Fruit fly (Drosophila melanogaster): Measurements from ENCODE around the gene CG5276.

CG5276 gene

DNA sequence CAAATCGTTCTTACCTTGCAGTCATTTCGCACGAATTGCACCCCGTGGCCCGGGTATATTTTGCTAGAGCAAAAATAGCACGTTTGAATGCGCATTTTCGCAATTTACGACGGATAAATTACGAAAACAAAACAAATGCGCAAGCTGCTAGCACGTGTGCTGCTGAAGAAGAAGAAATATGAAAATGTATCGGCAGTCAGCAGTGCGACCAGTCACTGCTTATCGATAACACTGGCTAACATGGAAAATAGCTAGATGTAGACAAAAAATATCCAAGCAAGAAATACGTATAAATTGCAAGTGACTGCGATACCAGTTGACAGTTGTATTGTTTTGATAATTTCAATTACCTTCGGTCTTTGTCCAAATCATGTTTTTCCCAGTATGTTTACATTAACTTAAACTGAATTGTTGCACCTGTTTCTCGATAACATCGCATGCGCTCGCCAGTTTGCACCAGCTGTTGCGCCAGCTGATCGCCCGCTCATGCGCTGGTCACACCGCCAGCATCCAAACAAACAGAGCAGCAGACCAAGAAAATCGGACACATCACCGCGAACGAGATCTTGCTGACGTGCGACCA lies at the start of gene CG5276, which contains the start of gene RpL24-like (continued):
- TF ChIP-seq CG6683 (GFP tag; optimal IDR thresholded peaks at IDR 0.05) (no peak), CG10267 (tag; optimal IDR thresholded peaks at IDR 0.05) (peak; percentile 60), CG6689 (GFP tag; IDR thresholded peaks at IDR 0.05) (no peak), CG34422 (GFP tag; IDR thresholded peaks at IDR 0.05) (peak; percentile 74; the same call in 1 of the 3 replicates), CG15011 (GFP tag; optimal IDR thresholded peaks at IDR 0.05) (no peak), B-H2 (GFP tag; optimal IDR thresholded peaks at IDR 0.05) (no peak), gfzf (GFP tag; optimal IDR thresholded peaks at IDR 0.05) (peak; percentile 74), CG4730 (GFP tag; IDR thresholded peaks at IDR 0.05) (no peak), CG4328 (GFP tag; optimal IDR thresholded peaks at IDR 0.05) (no peak), CG9817 (tag; optimal IDR thresholded peaks at IDR 0.05) (no peak), cwo (GFP tag; optimal IDR thresholded peaks at IDR 0.05) (peak; percentile 66), Ada2b (GFP tag; IDR thresholded peaks at IDR 0.05) (no peak), tx (GFP tag; optimal IDR thresholded peaks at IDR 0.05) (no peak), btn (GFP tag; optimal IDR thresholded peaks at IDR 0.05) (no peak), Stat92E (GFP tag; optimal IDR thresholded peaks at IDR 0.05) (no peak), abd-A (tag; optimal IDR thresholded peaks at IDR 0.05) (no peak), Oaz (GFP tag; IDR thresholded peaks at IDR 0.05) (no peak), CG33557 (GFP tag; optimal IDR thresholded peaks at IDR 0.05) (no peak), gsb (GFP tag; IDR thresholded peaks at IDR 0.05) (no peak), CG32532 (GFP tag; IDR thresholded peaks at IDR 0.05) (no peak), pan (optimal IDR thresholded peaks at IDR 0.05) (no peak), pan (GFP tag; optimal IDR thresholded peaks at IDR 0.05 in 1 of 2, IDR thresholded peaks at IDR 0.05 in 1 of 2) (no peak), CG7928 (GFP tag; optimal IDR thresholded peaks at IDR 0.05) (no peak), CG2120 (GFP tag; optimal IDR thresholded peaks at IDR 0.05) (no peak), chm (GFP tag; IDR thresholded peaks at IDR 0.05) (no peak), bab2 (GFP tag; optimal IDR thresholded peaks at IDR 0.05) (no peak), lmd (GFP tag; IDR thresholded peaks at IDR 0.05) (no peak), CG17802 (tag; optimal IDR thresholded peaks at IDR 0.05) (peak; percentile 84), Dp (GFP tag; optimal IDR thresholded peaks at IDR 0.05) (peak; percentile 41), CG6175 (GFP tag; IDR thresholded peaks at IDR 0.05) (no peak), sima (GFP tag; optimal IDR thresholded peaks at IDR 0.05) (no peak), CG10366 (GFP tag; IDR thresholded peaks at IDR 0.05) (no peak), Atf-2 (GFP tag; optimal IDR thresholded peaks at IDR 0.05) (no peak), fd96Cb (tag; optimal IDR thresholded peaks at IDR 0.05) (no peak), Atf3 (GFP tag; optimal IDR thresholded peaks at IDR 0.05) (no peak), CG17385 (GFP tag; optimal IDR thresholded peaks at IDR 0.05) (peak; percentile 97), bcd (GFP tag; optimal IDR thresholded peaks at IDR 0.05) (no peak), CG1602 (GFP tag; optimal IDR thresholded peaks at IDR 0.05) (no peak), CG8089 (GFP tag; optimal IDR thresholded peaks at IDR 0.05) (no peak), shn (GFP tag; optimal IDR thresholded peaks at IDR 0.05) (no peak), CG18764 (GFP tag; optimal IDR thresholded peaks at IDR 0.05) (no peak), NFAT (GFP tag; IDR thresholded peaks at IDR 0.05) (no peak), H2.0 (GFP tag; IDR thresholded peaks at IDR 0.05) (no peak), gro (GFP tag; optimal IDR thresholded peaks at IDR 0.05) (no peak), Hsf (GFP tag; optimal IDR thresholded peaks at IDR 0.05) (no peak), sens-2 (GFP tag; IDR thresholded peaks at IDR 0.05) (no peak), CG8388 (GFP tag; optimal IDR thresholded peaks at IDR 0.05) (no peak), CG6854 (GFP tag; optimal IDR thresholded peaks at IDR 0.05) (no peak), CG7839 (tag; optimal IDR thresholded peaks at IDR 0.05) (no peak), Ssrp (tag; optimal IDR thresholded peaks at IDR 0.05) (no peak), klu (GFP tag; IDR thresholded peaks at IDR 0.05) (no peak), ewg (GFP tag; optimal IDR thresholded peaks at IDR 0.05) (peak; percentile 98)

All from whole organism, embryonic.